Worm (Caenorhabditis elegans) whole organism, L4 larva: ENCODE results near the gene T20D4.10.
"Not testable (repeated sequence)": the region's sequence is repeated elsewhere in the genome, so short reads cannot be mapped to it uniquely, and the experiment has no call there.

Experiments
- F26F4.8 ChIP-seq: fragments of 200-800 bp; sonication (Bioruptor generic); conservative IDR thresholded peaks from 2 replicates; pipeline ENCODE4 v1.3.6; 2022; ENCODE audit warnings: missing genetic modification characterization, missing compliant biosample characterization
- F37D6.2 ChIP-seq: sonication (generic microtip); optimal IDR thresholded peaks from 2 replicates; lab custom pipeline; 2016; ENCODE audit warnings: mild to moderate bottlenecking, missing genetic modification characterization, missing compliant biosample characterization
- ZK337.2 ChIP-seq: fragments of 200-800 bp; sonication (Bioruptor generic); IDR thresholded peaks from 2 replicates; pipeline ENCODE4 v1.3.6; 2022; ENCODE audit warnings: missing genetic modification reagents, missing genetic modification characterization, missing compliant biosample characterization
- ZK546.5 ChIP-seq, 2 experiments: sonication (generic microtip); optimal IDR thresholded peaks; 2 replicates each; lab custom pipeline; 2017; ENCODE audit warnings: missing biosample characterization in 2 of 2, missing genetic modification characterization in 2 of 2
- aha-1 ChIP-seq: fragments of 150-350 bp; peaks from one replicate; lab custom pipeline; 2014; ENCODE audit warnings: missing biosample characterization, missing genetic modification characterization
- ama-1 ChIP-seq: fragments of 150-350 bp; optimal IDR thresholded peaks from 2 replicates; lab custom pipeline; 2014; ENCODE audit warnings: inconsistent platforms, mixed read lengths
- arid-1 ChIP-seq: fragments of 200-800 bp; sonication (Bioruptor generic); conservative IDR thresholded peaks from 2 replicates; pipeline ENCODE4 v1.3.6; 2022; ENCODE audit warnings: missing genetic modification reagents, missing genetic modification characterization, missing compliant biosample characterization
- attf-4 ChIP-seq: sonication (generic microtip); optimal IDR thresholded peaks from 3 replicates; lab custom pipeline; 2017; ENCODE audit warnings: missing biosample characterization, missing genetic modification characterization
- ceh-20 ChIP-seq: fragments of 200-800 bp; sonication (Bioruptor generic); IDR thresholded peaks from 2 replicates; pipeline ENCODE4 v1.3.6; 2022; ENCODE audit warnings: missing genetic modification reagents, missing genetic modification characterization, missing compliant biosample characterization
- ceh-44 ChIP-seq: fragments of 200-800 bp; sonication (Bioruptor generic); IDR thresholded peaks from 2 replicates; pipeline ENCODE4 v1.3.6; 2022; ENCODE audit warnings: missing genetic modification reagents, missing genetic modification characterization, missing compliant biosample characterization
- daf-16 ChIP-seq, 3 experiments: sonication (generic microtip); optimal IDR thresholded peaks; 2 replicates each; lab custom pipeline; 2016 to 2017; ENCODE audit warnings: missing genetic modification characterization in 3 of 3, missing genetic modification reagents in 3 of 3, mild to moderate bottlenecking in 2 of 3, missing compliant biosample characterization in 2 of 3, missing biosample characterization in 1 of 3, moderate library complexity in 1 of 3
- daf-8 ChIP-seq: fragments of 200-800 bp; sonication (Bioruptor generic); IDR thresholded peaks from 2 replicates; pipeline ENCODE4 v1.3.6; 2022; ENCODE audit warnings: missing genetic modification characterization, missing compliant biosample characterization
- dmd-8 ChIP-seq: fragments of 200-800 bp; sonication (Bioruptor generic); IDR thresholded peaks from 2 replicates; pipeline ENCODE4 v1.3.6; 2022; ENCODE audit warnings: missing genetic modification characterization, missing compliant biosample characterization
- dmd-9 ChIP-seq: fragments of 200-800 bp; sonication (Bioruptor generic); IDR thresholded peaks from 2 replicates; pipeline ENCODE4 v1.3.6; 2022; ENCODE audit warnings: missing genetic modification reagents, missing genetic modification characterization, missing compliant biosample characterization
- egl-27 ChIP-seq: sonication (generic microtip); optimal IDR thresholded peaks from 3 replicates; lab custom pipeline; 2017; ENCODE audit warnings: missing biosample characterization, missing genetic modification reagents, missing genetic modification characterization
- egl-43 ChIP-seq: fragments of 200-800 bp; sonication (Bioruptor generic); IDR thresholded peaks from 2 replicates; pipeline ENCODE4 v1.3.6; 2022; ENCODE audit warnings: missing genetic modification reagents, missing genetic modification characterization, missing compliant biosample characterization
- lim-7 ChIP-seq: fragments of 200-800 bp; sonication (Bioruptor generic); IDR thresholded peaks from 2 replicates; pipeline ENCODE4 v1.3.6; 2022; ENCODE audit warnings: missing genetic modification characterization, missing compliant biosample characterization
- lin-1 ChIP-seq: fragments of 200-800 bp; sonication (Bioruptor generic); IDR thresholded peaks from 2 replicates; pipeline ENCODE4 v1.3.6; 2022; ENCODE audit warnings: missing genetic modification reagents, missing genetic modification characterization, missing compliant biosample characterization
- lir-3 ChIP-seq: sonication (generic microtip); optimal IDR thresholded peaks from 2 replicates; lab custom pipeline; 2016; ENCODE audit warnings: mild to moderate bottlenecking, missing genetic modification characterization, missing compliant biosample characterization
- nhr-11 ChIP-seq: fragments of 150-350 bp; optimal IDR thresholded peaks from 2 replicates; lab custom pipeline; 2014; ENCODE audit warnings: missing biosample characterization, missing genetic modification characterization
- nhr-28 ChIP-seq: fragments of 150-350 bp; optimal IDR thresholded peaks from 2 replicates; lab custom pipeline; 2014; ENCODE audit warnings: missing biosample characterization, missing genetic modification characterization
- skn-1 ChIP-seq: fragments of 150-350 bp; optimal IDR thresholded peaks from 2 replicates; lab custom pipeline; 2014; ENCODE audit warnings: missing biosample characterization, missing genetic modification characterization
- unc-62 ChIP-seq, 3 experiments: fragments of 150-350 bp in 1 of 3; sonication (generic microtip); optimal IDR thresholded peaks in 2 of 3; peaks in 1 of 3; 1 replicate in 1 of 3; 2 replicates in 2 of 3; lab custom pipeline; 2014 to 2017; ENCODE audit warnings: missing biosample characterization in 3 of 3, missing genetic modification characterization in 3 of 3, missing genetic modification reagents in 3 of 3, missing genotype in 1 of 3
- zfp-2 ChIP-seq: sonication (generic microtip); optimal IDR thresholded peaks from 2 replicates; lab custom pipeline; 2016; ENCODE audit warnings: mild to moderate bottlenecking, missing genetic modification characterization, missing compliant biosample characterization
- zfp-3 ChIP-seq: fragments of 200-800 bp; sonication (Bioruptor generic); conservative IDR thresholded peaks from 2 replicates; pipeline ENCODE4 v1.3.6; 2022; ENCODE audit warnings: missing genetic modification reagents, missing genetic modification characterization, missing compliant biosample characterization

The T20D4.10 gene

DNA sequence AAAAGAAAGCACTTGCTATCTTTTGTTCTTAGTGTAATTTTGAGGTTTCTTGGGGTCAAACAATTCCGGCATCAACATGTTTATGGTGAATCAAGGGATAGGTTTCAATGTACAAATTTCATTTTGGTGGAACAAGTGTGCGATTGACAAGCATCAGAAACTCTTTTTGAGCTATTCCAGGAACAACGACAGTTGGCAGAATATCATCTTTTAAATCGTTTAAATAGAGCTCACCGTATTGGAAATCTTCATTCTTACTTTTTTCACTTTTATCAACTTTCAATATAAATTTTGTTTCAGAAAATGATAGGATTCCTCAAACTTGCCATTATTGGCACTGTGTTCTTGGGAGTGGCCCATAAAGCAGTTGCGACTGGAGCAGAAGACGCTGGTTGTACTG, at the start of gene T20D4.10:
T20D4.10 (plus strand) TSS at position 301 of the 400 bp plus-strand sequence.
- TF ChIP-seq daf-16 (GFP tag; optimal IDR thresholded peaks at IDR 0.05; lab: Kevin White, UChicago): peak in 1 of 2 experiments; percentile 25
- not testable (repeated sequence) for TF ChIP-seq daf-16 (tag; optimal IDR thresholded peaks at IDR 0.05; lab: Kevin White, UChicago)
- TF ChIP-seq, all 104 proteins: peak for 1; not testable (repeated sequence) for 103

DNA sequence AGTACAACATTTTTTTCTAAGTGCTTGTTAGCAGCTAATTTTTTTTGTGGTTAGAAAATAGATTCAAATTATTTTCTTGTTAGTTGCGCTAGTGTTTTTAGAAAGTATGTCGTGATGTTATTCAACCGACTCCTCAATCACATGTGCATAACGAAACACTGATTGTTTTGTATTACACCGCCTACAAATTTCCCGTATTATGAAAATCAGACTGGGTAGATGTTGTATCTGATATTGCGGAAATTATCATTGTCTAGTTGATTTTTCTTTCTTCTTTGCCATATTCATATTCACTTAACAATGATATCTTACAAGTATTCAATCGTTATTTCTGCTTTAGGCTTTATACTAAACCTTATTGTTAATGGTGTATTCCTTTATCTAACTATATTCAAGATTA, 48.8 kb upstream of the T20D4.10 start, which contains the start of gene str-63:
str-63 (plus strand) TSS at position 301 of the 400 bp plus-strand sequence.
- TF ChIP-seq F26F4.8 (GFP tag; lab: Robert Waterston, UW) (no peak), ceh-20 (no peak), zfp-2 (no peak), ZK337.2 (no peak)

DNA sequence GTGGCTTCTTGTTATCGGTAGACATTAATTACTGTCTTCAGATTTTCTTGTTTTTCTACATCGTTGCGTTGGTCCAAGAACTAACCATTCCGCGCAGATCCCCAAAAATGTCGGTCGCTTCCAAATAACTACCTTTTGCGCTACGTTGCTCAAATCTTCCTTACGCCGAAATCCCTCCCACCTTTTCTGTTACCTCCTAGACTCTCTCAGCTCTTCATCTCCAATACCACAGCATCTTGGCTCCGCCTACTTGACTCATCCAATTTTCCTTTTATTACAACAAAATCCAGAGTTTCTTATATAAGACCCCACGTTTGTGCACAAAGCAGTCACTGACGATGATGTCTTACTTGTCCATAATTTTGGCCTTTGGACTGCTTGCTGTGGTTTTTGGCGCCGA, 47.1 kb upstream of the T20D4.10 start, which contains the start of gene C17B7.12:
C17B7.12 (plus strand) TSS at position 301 of the 400 bp plus-strand sequence.
- TF ChIP-seq dmd-9 (GFP tag; lab: Robert Waterston, UW): no peak
- TF ChIP-seq attf-4 (tag; lab: Kevin White, UChicago): no peak
- TF ChIP-seq lir-3 (tag; lab: Kevin White, UChicago): no peak
- no peak for TF ChIP-seq F26F4.8 (GFP tag; lab: Robert Waterston, UW)
- TF ChIP-seq dmd-8 (GFP tag; lab: Robert Waterston, UW): no peak
- TF ChIP-seq lim-7 (GFP tag; lab: Robert Waterston, UW): no peak
- TF ChIP-seq skn-1 (tag; lab: Kevin White, UChicago): no peak
- no peak for TF ChIP-seq F37D6.2
- TF ChIP-seq daf-8: no peak
- TF ChIP-seq nhr-11 (tag; lab: Kevin White, UChicago): no peak

DNA sequence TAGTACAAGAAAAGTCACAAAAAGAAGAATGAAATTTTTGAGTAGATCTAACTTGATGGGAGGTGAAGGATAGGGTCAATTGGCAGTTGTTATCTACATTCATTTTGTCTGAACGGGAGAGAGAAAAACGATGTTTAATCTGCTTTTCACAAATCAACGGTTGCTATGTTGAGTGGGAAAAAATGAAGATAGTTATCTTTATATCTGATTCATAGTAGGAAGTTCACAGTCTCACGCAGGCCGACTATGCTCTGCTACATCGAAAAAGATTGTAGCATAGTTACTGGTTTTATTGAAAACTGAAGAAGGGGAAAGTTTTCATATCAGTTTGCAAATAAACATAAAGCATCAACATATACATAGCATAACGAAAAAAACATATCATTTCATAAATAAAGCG, 44.5 kb upstream of the T20D4.10 start:
- TF ChIP-seq unc-62 (GFP tag; optimal IDR thresholded peaks at IDR 0.05 in 1 of 2; lab: Kevin White, UChicago) (peak in 1 of 2 experiments; percentile 28), unc-62 (tag; optimal IDR thresholded peaks at IDR 0.05; lab: Kevin White, UChicago) (no peak), arid-1 (GFP tag; lab: Robert Waterston, UW) (no peak), nhr-11 (tag; lab: Kevin White, UChicago) (no peak), lin-1 (GFP tag; lab: Robert Waterston, UW) (no peak), zfp-3 (GFP tag; lab: Robert Waterston, UW) (no peak)

DNA sequence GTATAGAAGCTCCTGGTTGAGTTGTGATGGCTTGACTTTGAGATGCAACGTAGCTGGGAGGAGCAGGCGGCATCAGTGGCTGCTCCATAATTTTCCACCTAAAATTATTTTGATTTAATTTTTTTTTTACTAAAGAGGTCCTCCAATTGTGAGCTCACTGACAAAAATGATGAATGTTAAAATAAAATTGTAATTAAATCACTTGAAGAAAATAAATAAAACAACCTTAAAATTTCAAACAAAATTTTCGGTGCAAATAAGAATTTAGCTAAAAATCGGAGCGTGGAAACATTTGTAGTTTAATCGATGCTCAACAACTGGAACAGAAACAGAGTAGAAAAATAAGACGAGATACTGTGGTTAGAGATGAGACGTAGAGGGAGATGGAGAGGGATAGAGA, 42.9 kb upstream of the T20D4.10 start, which contains the start of gene scrm-3:
scrm-3 (minus strand) TSS at position 101 of the 400 bp plus-strand sequence.
- no peak for TF ChIP-seq skn-1 (tag; lab: Kevin White, UChicago)

DNA sequence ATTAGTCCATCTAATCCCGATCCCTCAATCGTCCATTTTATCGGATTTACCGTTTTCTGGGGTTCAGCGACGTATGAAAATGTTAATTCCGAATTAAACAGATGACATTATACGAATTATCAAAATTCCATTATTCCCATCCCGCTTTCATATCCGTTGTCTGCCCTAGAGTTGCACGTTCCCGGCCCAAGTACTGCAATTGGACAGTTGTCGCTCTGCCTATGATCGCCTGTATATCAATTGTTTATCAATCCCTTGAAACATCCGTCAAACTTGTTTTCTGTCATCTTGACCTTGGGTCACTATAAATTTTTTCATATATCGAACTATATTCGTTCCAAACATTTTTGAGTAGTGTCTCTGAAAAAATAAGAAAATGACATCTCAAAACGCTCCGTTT, 41.8 kb upstream of the T20D4.10 start, which contains the start of gene C04E12.5:
C04E12.5 (plus strand) TSS at position 301 of the 400 bp plus-strand sequence.
- TF ChIP-seq unc-62 (GFP tag; optimal IDR thresholded peaks at IDR 0.05 in 1 of 2; lab: Kevin White, UChicago) (peak in 1 of 2 experiments; percentile 78), unc-62 (tag; optimal IDR thresholded peaks at IDR 0.05; lab: Kevin White, UChicago) (no peak), egl-27 (tag; lab: Kevin White, UChicago) (no peak)
- TF ChIP-seq, all 104 proteins: peak for 1

DNA sequence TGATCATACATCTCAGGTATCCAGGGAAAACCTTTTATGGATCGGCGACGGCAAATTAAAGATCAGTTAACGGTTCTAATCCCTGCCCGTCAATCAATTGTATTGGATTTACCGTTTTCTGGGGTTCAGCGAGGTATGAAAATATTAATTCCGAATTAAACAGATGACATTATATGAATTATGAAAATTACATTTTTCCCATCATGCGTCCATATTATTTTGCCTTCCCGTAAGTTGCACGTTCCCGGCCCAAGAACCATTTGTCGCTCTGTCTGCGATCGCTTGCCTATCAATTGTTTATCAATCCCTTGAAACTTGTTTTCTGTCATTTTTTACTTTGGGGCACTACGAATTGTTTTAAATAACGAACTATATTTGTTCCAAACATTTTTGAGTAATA, 38.4 kb upstream of the T20D4.10 start:
- TF ChIP-seq unc-62 (GFP tag; optimal IDR thresholded peaks at IDR 0.05 in 1 of 2; lab: Kevin White, UChicago): peak in 1 of 2 experiments; percentile 97
- no peak for TF ChIP-seq unc-62 (tag; optimal IDR thresholded peaks at IDR 0.05; lab: Kevin White, UChicago)
- no peak for TF ChIP-seq ZK546.5 (tag; optimal IDR thresholded peaks at IDR 0.05; lab: Kevin White, UChicago)
- no peak for TF ChIP-seq lir-3 (tag; lab: Kevin White, UChicago)
- TF ChIP-seq egl-43: no peak
- no peak for TF ChIP-seq ceh-44 (GFP tag; lab: Robert Waterston, UW)

DNA sequence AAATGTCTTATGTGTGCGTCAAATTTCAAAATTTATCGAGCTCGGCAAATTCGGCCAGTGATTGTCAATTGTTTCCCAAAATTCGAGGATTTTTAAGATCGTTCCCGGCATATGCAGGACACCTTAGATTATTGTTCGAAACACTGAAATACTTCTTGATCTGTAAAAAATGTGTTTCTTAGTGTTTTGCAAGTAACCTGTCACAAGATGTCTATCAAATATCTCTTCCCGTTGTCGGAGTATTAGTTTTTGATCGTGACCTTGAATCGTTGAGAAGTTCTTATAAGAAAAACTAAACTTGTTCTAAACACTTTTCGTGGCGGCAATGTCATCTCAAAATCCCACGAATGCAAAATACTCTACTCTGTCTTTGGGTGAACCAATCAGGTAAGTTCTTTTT, 37.6 kb upstream of the T20D4.10 start, which contains the start of gene C04E12.4:
C04E12.4 (plus strand) TSS at position 301 of the 400 bp plus-strand sequence.
- TF ChIP-seq nhr-28 (tag; lab: Kevin White, UChicago) (peak; percentile 22), ama-1 (lab: Kevin White, UChicago) (no peak), aha-1 (peak; percentile 88)
- TF ChIP-seq, all 104 proteins: peak for 2
